Worm (Caenorhabditis elegans) whole organism, L3 larva: ENCODE measurements around the gene K01A2.10.

ENCODE experiments used
- R02D3.7 ChIP-seq: fragments of 150-350 bp; optimal IDR thresholded peaks from 2 replicates; lab custom pipeline; 2014; ENCODE audit warnings: missing biosample characterization, missing genetic modification characterization
- ZK546.5 ChIP-seq: sonication (generic microtip); optimal IDR thresholded peaks from 2 replicates; lab custom pipeline; 2017; ENCODE audit warnings: missing biosample characterization, missing genetic modification characterization
- ceh-16 ChIP-seq: sonication (generic microtip); optimal IDR thresholded peaks from 2 replicates; lab custom pipeline; 2017; ENCODE audit warnings: missing biosample characterization, missing genetic modification characterization
- ceh-28 ChIP-seq: fragments of 150-350 bp; optimal IDR thresholded peaks from 2 replicates; lab custom pipeline; 2014; ENCODE audit warnings: missing biosample characterization, missing genetic modification reagents, missing genetic modification characterization
- ceh-82 ChIP-seq: fragments of 150-350 bp; optimal IDR thresholded peaks from 2 replicates; lab custom pipeline; 2014; ENCODE audit warnings: missing biosample characterization, missing genetic modification characterization
- ceh-9 ChIP-seq: sonication (generic microtip); optimal IDR thresholded peaks from 2 replicates; lab custom pipeline; 2018; ENCODE audit warnings: missing biosample characterization, missing genetic modification characterization
- egl-5 ChIP-seq: fragments of 150-350 bp; optimal IDR thresholded peaks from 2 replicates; lab custom pipeline; 2017; ENCODE audit warnings: missing biosample characterization, missing genetic modification reagents, missing genetic modification characterization, inconsistent platforms
- elt-1 ChIP-seq: fragments of 150-350 bp; optimal IDR thresholded peaks from 2 replicates; lab custom pipeline; 2014; ENCODE audit warnings: missing biosample characterization, missing genetic modification characterization
- elt-2 ChIP-seq: sonication (generic microtip); optimal IDR thresholded peaks from 2 replicates; lab custom pipeline; 2016; ENCODE audit warnings: missing genetic modification reagents, mild to moderate bottlenecking, missing genetic modification characterization, missing compliant biosample characterization
- eor-1 ChIP-seq, 2 experiments: fragments of 150-350 bp; optimal IDR thresholded peaks; 2 replicates each; lab custom pipeline; 2014 to 2018; ENCODE audit warnings: missing biosample characterization in 2 of 2, missing genetic modification characterization in 2 of 2
- fkh-10 ChIP-seq: sonication (generic microtip); optimal IDR thresholded peaks from 2 replicates; lab custom pipeline; 2017; ENCODE audit warnings: missing biosample characterization, missing genetic modification reagents, missing genetic modification characterization
- fkh-2 ChIP-seq: fragments of 150-350 bp; optimal IDR thresholded peaks from 2 replicates; lab custom pipeline; 2014; ENCODE audit warnings: missing biosample characterization, missing genetic modification reagents, missing genetic modification characterization
- fos-1 ChIP-seq: fragments of 150-350 bp; optimal IDR thresholded peaks from 2 replicates; lab custom pipeline; 2014; ENCODE audit warnings: missing biosample characterization, missing genetic modification characterization
- hmg-11 ChIP-seq: sonication (generic microtip); optimal IDR thresholded peaks from 2 replicates; lab custom pipeline; 2016; ENCODE audit warnings: missing genetic modification characterization, missing compliant biosample characterization
- jun-1 ChIP-seq: fragments of 150-350 bp; optimal IDR thresholded peaks from 2 replicates; lab custom pipeline; 2014; ENCODE audit warnings: missing biosample characterization, missing genetic modification reagents, missing genetic modification characterization
- lin-15B ChIP-seq: fragments of 150-350 bp; optimal IDR thresholded peaks from 2 replicates; lab custom pipeline; 2014; ENCODE audit warnings: missing biosample characterization, missing genetic modification characterization
- lin-39 ChIP-seq: fragments of 150-350 bp; optimal IDR thresholded peaks from 2 replicates; lab custom pipeline; 2018; ENCODE audit warnings: missing biosample characterization, missing genetic modification reagents, missing genetic modification characterization
- mdl-1 ChIP-seq: fragments of 150-350 bp; optimal IDR thresholded peaks from 2 replicates; lab custom pipeline; 2014; ENCODE audit warnings: missing biosample characterization, missing genetic modification characterization
- mml-1 ChIP-seq: fragments of 150-350 bp; sonication (generic microtip); optimal IDR thresholded peaks from 3 replicates; lab custom pipeline; 2014; ENCODE audit warnings: missing biosample characterization, missing genetic modification characterization
- nfya-1 ChIP-seq: sonication (generic microtip); optimal IDR thresholded peaks from 2 replicates; lab custom pipeline; 2017; ENCODE audit warnings: missing genetic modification characterization, mild to moderate bottlenecking, missing compliant biosample characterization, antibody characterized with exemption, moderate library complexity; ENCODE audit not compliant: insufficient read depth
- nhr-11 ChIP-seq: fragments of 150-350 bp; optimal IDR thresholded peaks from 2 replicates; lab custom pipeline; 2014; ENCODE audit warnings: missing biosample characterization, missing genetic modification characterization
- nhr-23 ChIP-seq: fragments of 150-350 bp; optimal IDR thresholded peaks from 2 replicates; lab custom pipeline; 2014; ENCODE audit warnings: missing biosample characterization, missing genetic modification reagents, missing genetic modification characterization
- nhr-25 ChIP-seq: sonication (generic microtip); optimal IDR thresholded peaks from 2 replicates; lab custom pipeline; 2017; ENCODE audit warnings: missing biosample characterization, missing genetic modification characterization
- nhr-28 ChIP-seq: fragments of 150-350 bp; optimal IDR thresholded peaks from 2 replicates; lab custom pipeline; 2014; ENCODE audit warnings: missing biosample characterization, missing genetic modification characterization
- nhr-43 ChIP-seq: sonication (generic microtip); optimal IDR thresholded peaks from 2 replicates; lab custom pipeline; 2016; ENCODE audit warnings: mild to moderate bottlenecking, missing genetic modification characterization, missing compliant biosample characterization; ENCODE audit not compliant: poor library complexity, severe bottlenecking
- nhr-76 ChIP-seq: fragments of 150-350 bp; sonication (generic microtip); optimal IDR thresholded peaks from 5 replicates; lab custom pipeline; 2014; ENCODE audit warnings: missing biosample characterization, missing genetic modification characterization
- pha-4 ChIP-seq: fragments of 150-350 bp; optimal IDR thresholded peaks from 2 replicates; lab custom pipeline; 2014; ENCODE audit warnings: missing biosample characterization, missing genetic modification reagents, missing genetic modification characterization
- pqm-1 ChIP-seq: fragments of 150-350 bp; optimal IDR thresholded peaks from 2 replicates; lab custom pipeline; 2017; ENCODE audit warnings: missing biosample characterization, missing genetic modification characterization, inconsistent platforms
- sea-2 ChIP-seq: fragments of 150-350 bp; sonication (generic microtip); optimal IDR thresholded peaks from 4 replicates; lab custom pipeline; 2014; ENCODE audit warnings: missing biosample characterization, missing genetic modification reagents, missing genetic modification characterization
- snpc-4 ChIP-seq: fragments of 150-350 bp; optimal IDR thresholded peaks from 2 replicates; lab custom pipeline; 2014; ENCODE audit warnings: missing biosample characterization, missing genetic modification characterization
- tbx-2 ChIP-seq: sonication (generic microtip); optimal IDR thresholded peaks from 2 replicates; lab custom pipeline; 2016; ENCODE audit warnings: mild to moderate bottlenecking, missing genetic modification characterization, missing compliant biosample characterization
- zag-1 ChIP-seq: fragments of 150-350 bp; optimal IDR thresholded peaks from 2 replicates; lab custom pipeline; 2014; ENCODE audit warnings: missing biosample characterization, missing genetic modification characterization
- ztf-11 ChIP-seq: fragments of 150-350 bp; optimal IDR thresholded peaks from 2 replicates; lab custom pipeline; 2014; ENCODE audit warnings: missing biosample characterization, missing genetic modification characterization
- ztf-4 ChIP-seq: fragments of 150-350 bp; optimal IDR thresholded peaks from 2 replicates; lab custom pipeline; 2014; ENCODE audit warnings: missing biosample characterization, missing genetic modification characterization

K01A2.10 gene

ce11 chrII:323048-323776 is at the start of gene K01A2.10:
Gene K01A2.10, minus strand, starts transcription at chrII:323098.
- TF ChIP-seq fos-1 (no peak), nhr-25 (tag; lab: Kevin White, UChicago) (peak; percentile 23), nfya-1 (tag; lab: Kevin White, UChicago) (peak; percentile 75), lin-39 (tag; lab: Kevin White, UChicago) (peak; percentile 89), ceh-82 (tag; lab: Kevin White, UChicago) (no peak), mdl-1 (no peak), pha-4 (no peak), lin-15B (tag; lab: Kevin White, UChicago) (peak; percentile 31), elt-1 (tag; lab: Kevin White, UChicago) (peak; percentile 4), ztf-4 (no peak), egl-5 (peak; percentile 80), pqm-1 (tag; lab: Kevin White, UChicago) (no peak), tbx-2 (no peak), fkh-10 (GFP tag; lab: Kevin White, UChicago) (no peak), nhr-28 (no peak), ztf-11 (tag; lab: Kevin White, UChicago) (no peak), snpc-4 (tag; lab: Kevin White, UChicago) (peak; percentile 57)

ce11 chrII:372235-372634 is 49.3 kb upstream of the K01A2.10 start:
- TF ChIP-seq nfya-1 (tag; lab: Kevin White, UChicago) (peak; percentile 44), zag-1 (tag; lab: Kevin White, UChicago) (no peak), nhr-43 (no peak), ceh-16 (no peak), ztf-11 (tag; lab: Kevin White, UChicago) (no peak), jun-1 (tag; lab: Kevin White, UChicago) (no peak), fkh-10 (GFP tag; lab: Kevin White, UChicago) (no peak)

- no peak for TF ChIP-seq ZK546.5 (tag; lab: Kevin White, UChicago)
- TF ChIP-seq nhr-23 (tag; lab: Kevin White, UChicago) = peak; percentile 8
- peak; percentile 17 for TF ChIP-seq nhr-25 (tag; lab: Kevin White, UChicago)
Measured at ce11 chrII:371549-371948, 48.7 kb upstream of the K01A2.10 start.

ce11 chrII:370394-370793 is 47.5 kb upstream of the K01A2.10 start:
- peak; percentile 62 for TF ChIP-seq nfya-1 (tag; lab: Kevin White, UChicago)
- no peak for TF ChIP-seq sea-2 (GFP tag; lab: Kevin White, UChicago)
- no peak for TF ChIP-seq fkh-10 (GFP tag; lab: Kevin White, UChicago)
- TF ChIP-seq lin-39 (tag; lab: Kevin White, UChicago) = no peak
- no peak for TF ChIP-seq snpc-4 (tag; lab: Kevin White, UChicago)
- TF ChIP-seq, all 47 proteins: peak for 1

ce11 chrII:367455-367854 is 44.6 kb upstream of the K01A2.10 start, which contains the start of gene ptr-3:
Gene ptr-3, minus strand, starts transcription at chrII:367555.
- no peak for TF ChIP-seq elt-2
- TF ChIP-seq ceh-28 (tag; lab: Kevin White, UChicago) = no peak
- no peak for TF ChIP-seq fkh-10 (GFP tag; lab: Kevin White, UChicago)
- TF ChIP-seq R02D3.7 (tag; lab: Kevin White, UChicago) = no peak
- no peak for TF ChIP-seq fkh-2 (tag; lab: Kevin White, UChicago)
- no peak for TF ChIP-seq zag-1 (tag; lab: Kevin White, UChicago)
- TF ChIP-seq lin-15B (tag; lab: Kevin White, UChicago) = no peak
- no peak for TF ChIP-seq nhr-76 (tag; lab: Kevin White, UChicago)
- TF ChIP-seq hmg-11 (tag; lab: Kevin White, UChicago) = no peak

ce11 chrII:356969-357368 is 34.1 kb upstream of the K01A2.10 start, which contains the start of gene dmsr-4:
Gene dmsr-4, minus strand, starts transcription at chrII:357069.
- no peak for TF ChIP-seq mml-1 (tag; lab: Kevin White, UChicago)
- no peak for TF ChIP-seq hmg-11 (tag; lab: Kevin White, UChicago)
- TF ChIP-seq nhr-11 (tag; lab: Kevin White, UChicago) = no peak
- no peak for TF ChIP-seq jun-1 (tag; lab: Kevin White, UChicago)
- no peak for TF ChIP-seq ceh-9
- no peak for TF ChIP-seq eor-1 (tag; optimal IDR thresholded peaks at IDR 0.05; lab: Kevin White, UChicago)
- TF ChIP-seq fos-1 = no peak
- no peak for TF ChIP-seq elt-2
- TF ChIP-seq ceh-82 (tag; lab: Kevin White, UChicago) = no peak
- TF ChIP-seq pha-4 = no peak
